Fruit fly (Drosophila melanogaster): ENCODE measurements around the gene InR.

- no peak for TF ChIP-seq CG10348 (GFP tag; IDR thresholded peaks at IDR 0.05)
- no peak for TF ChIP-seq CG17806 (tag; optimal IDR thresholded peaks at IDR 0.05)
- no peak for TF ChIP-seq CG14655 (GFP tag; optimal IDR thresholded peaks at IDR 0.05)
- TF ChIP-seq CG8301 (tag; optimal IDR thresholded peaks at IDR 0.05) = no peak
- TF ChIP-seq CG4496 (GFP tag; IDR thresholded peaks at IDR 0.05) = no peak
- TF ChIP-seq CG32121 (GFP tag; IDR thresholded peaks at IDR 0.05) = no peak
- no peak for TF ChIP-seq Pif1A (GFP tag; optimal IDR thresholded peaks at IDR 0.05)
- TF ChIP-seq rn (GFP tag; IDR thresholded peaks at IDR 0.05) = no peak
- no peak for TF ChIP-seq fd96Ca (GFP tag; IDR thresholded peaks at IDR 0.05)
- TF ChIP-seq EcR (GFP tag; optimal IDR thresholded peaks at IDR 0.05) = no peak
- TF ChIP-seq CG12605 (GFP tag; IDR thresholded peaks at IDR 0.05) = no peak
- TF ChIP-seq CG34367 (tag; optimal IDR thresholded peaks at IDR 0.05) = no peak
- TF ChIP-seq Ets98B (GFP tag; IDR thresholded peaks at IDR 0.05) = no peak
- TF ChIP-seq CG13204 (GFP tag; optimal IDR thresholded peaks at IDR 0.05) = no peak
Observed at dm6 chr3R:21602688-21603031, 16.5 kb downstream of the InR start.

Data from whole organism, pupa.